Worm (Caenorhabditis elegans) whole organism, mixed stage, embryonic: ENCODE data around the gene F49H6.8.

Experiments
- M03D4.4 ChIP-seq: sonication (generic microtip); optimal IDR thresholded peaks from 2 replicates; lab custom pipeline; 2017; ENCODE audit warnings: mild to moderate bottlenecking, missing genetic modification characterization, missing compliant biosample characterization
- bed-3 ChIP-seq: fragments of 200-800 bp; sonication (Bioruptor generic); optimal IDR thresholded peaks from 3 replicates; lab custom pipeline; 2018; ENCODE audit warnings: mild to moderate bottlenecking, missing genetic modification characterization, moderate library complexity, missing compliant biosample characterization
- ceh-39 ChIP-seq: fragments of 150-350 bp; optimal IDR thresholded peaks from 2 replicates; lab custom pipeline; 2014; ENCODE audit warnings: missing biosample characterization, missing genetic modification characterization
- ceh-43 ChIP-seq: fragments of 200-800 bp; sonication (Bioruptor generic); optimal IDR thresholded peaks from 2 replicates; lab custom pipeline; 2018; ENCODE audit warnings: mild to moderate bottlenecking, missing genetic modification characterization, moderate library complexity, missing compliant biosample characterization
- ceh-83 ChIP-seq: fragments of 200-800 bp; sonication (Bioruptor generic); optimal IDR thresholded peaks from 2 replicates; lab custom pipeline; 2018; ENCODE audit warnings: mild to moderate bottlenecking, missing genetic modification characterization, missing compliant biosample characterization
- ces-1 ChIP-seq: fragments of 150-350 bp; optimal IDR thresholded peaks from 2 replicates; lab custom pipeline; 2014; ENCODE audit warnings: missing biosample characterization, missing genetic modification reagents, missing genetic modification characterization
- cnd-1 ChIP-seq: fragments of 200-800 bp; sonication (Bioruptor generic); optimal IDR thresholded peaks from 2 replicates; lab custom pipeline; 2018; ENCODE audit warnings: mild to moderate bottlenecking, missing genetic modification characterization, missing compliant biosample characterization
- drap-1 ChIP-seq: fragments of 200-800 bp; sonication (Bioruptor generic); optimal IDR thresholded peaks from 3 replicates; lab custom pipeline; 2018; ENCODE audit warnings: mild to moderate bottlenecking, missing genetic modification characterization, missing compliant biosample characterization
- elt-1 ChIP-seq: sonication (generic microtip); optimal IDR thresholded peaks from 2 replicates; lab custom pipeline; 2017; ENCODE audit warnings: missing genetic modification characterization, mild to moderate bottlenecking, missing compliant biosample characterization, antibody characterized with exemption, moderate library complexity, borderline replicate concordance; ENCODE audit not compliant: insufficient read depth
- elt-3 ChIP-seq: fragments of 150-350 bp; optimal IDR thresholded peaks from 2 replicates; lab custom pipeline; 2014; ENCODE audit warnings: missing biosample characterization, missing genetic modification characterization
- flh-1 ChIP-seq: fragments of 200-800 bp; sonication (Bioruptor generic); optimal IDR thresholded peaks from 2 replicates; lab custom pipeline; 2018; ENCODE audit warnings: mild to moderate bottlenecking, missing genetic modification characterization, moderate library complexity, missing compliant biosample characterization
- ham-2 ChIP-seq: fragments of 200-800 bp; sonication (Bioruptor generic); optimal IDR thresholded peaks from 2 replicates; lab custom pipeline; 2018; ENCODE audit warnings: mild to moderate bottlenecking, missing genetic modification characterization, missing compliant biosample characterization
- hlh-1 ChIP-seq: fragments of 150-350 bp; optimal IDR thresholded peaks from 2 replicates; lab custom pipeline; 2014; ENCODE audit warnings: missing biosample characterization, missing genetic modification reagents, missing genetic modification characterization
- lin-32 ChIP-seq: fragments of 200-800 bp; sonication (Bioruptor generic); optimal IDR thresholded peaks from 2 replicates; lab custom pipeline; 2018; ENCODE audit warnings: mild to moderate bottlenecking, missing genetic modification characterization, missing compliant biosample characterization
- lsy-2 ChIP-seq: fragments of 150-350 bp; optimal IDR thresholded peaks from 2 replicates; lab custom pipeline; 2014; ENCODE audit warnings: missing biosample characterization, missing genetic modification characterization
- mab-5 ChIP-seq: fragments of 150-350 bp; optimal IDR thresholded peaks from 2 replicates; lab custom pipeline; 2014; ENCODE audit warnings: missing biosample characterization, missing genetic modification characterization
- mls-2 ChIP-seq: sonication (generic microtip); optimal IDR thresholded peaks from 2 replicates; lab custom pipeline; 2016; ENCODE audit warnings: mild to moderate bottlenecking, missing genetic modification characterization, moderate library complexity, missing compliant biosample characterization
- nhr-12 ChIP-seq: fragments of 150-350 bp; optimal IDR thresholded peaks from 2 replicates; lab custom pipeline; 2014; ENCODE audit warnings: missing biosample characterization, missing genetic modification characterization
- nhr-2 ChIP-seq: fragments of 150-350 bp; optimal IDR thresholded peaks from 2 replicates; lab custom pipeline; 2014; ENCODE audit warnings: missing biosample characterization, missing genetic modification characterization
- nhr-237 ChIP-seq: fragments of 150-350 bp; optimal IDR thresholded peaks from 2 replicates; lab custom pipeline; 2014; ENCODE audit warnings: missing biosample characterization, missing genetic modification characterization
- nhr-28 ChIP-seq: fragments of 150-350 bp; optimal IDR thresholded peaks from 2 replicates; lab custom pipeline; 2014; ENCODE audit warnings: missing biosample characterization, missing genetic modification characterization
- pha-4 ChIP-seq: fragments of 150-350 bp; optimal IDR thresholded peaks from 2 replicates; lab custom pipeline; 2018; ENCODE audit warnings: missing biosample characterization, missing genetic modification reagents, missing genetic modification characterization
- sem-2 ChIP-seq: fragments of 200-800 bp; sonication (Bioruptor generic); optimal IDR thresholded peaks from 2 replicates; lab custom pipeline; 2018; ENCODE audit warnings: mild to moderate bottlenecking, missing genetic modification characterization, missing compliant biosample characterization
- snpc-4 ChIP-seq: fragments of 150-350 bp; optimal IDR thresholded peaks from 2 replicates; lab custom pipeline; 2014; ENCODE audit warnings: missing biosample characterization, missing genetic modification characterization
- tbx-8 ChIP-seq: fragments of 200-800 bp; sonication (Bioruptor generic); optimal IDR thresholded peaks from 2 replicates; lab custom pipeline; 2018; ENCODE audit warnings: mild to moderate bottlenecking, missing genetic modification characterization, moderate library complexity, missing compliant biosample characterization
- unc-120 ChIP-seq: sonication (generic microtip); optimal IDR thresholded peaks from 2 replicates; lab custom pipeline; 2017; ENCODE audit warnings: missing genetic modification characterization, missing compliant biosample characterization; ENCODE audit not compliant: poor library complexity, severe bottlenecking
- unc-62 ChIP-seq: fragments of 150-350 bp; optimal IDR thresholded peaks from 2 replicates; lab custom pipeline; 2014; ENCODE audit warnings: missing biosample characterization, missing genetic modification reagents, missing genetic modification characterization
- zip-8 ChIP-seq: fragments of 150-350 bp; optimal IDR thresholded peaks from 2 replicates; lab custom pipeline; 2014; ENCODE audit warnings: missing biosample characterization, missing genetic modification characterization

Gene F49H6.8

DNA sequence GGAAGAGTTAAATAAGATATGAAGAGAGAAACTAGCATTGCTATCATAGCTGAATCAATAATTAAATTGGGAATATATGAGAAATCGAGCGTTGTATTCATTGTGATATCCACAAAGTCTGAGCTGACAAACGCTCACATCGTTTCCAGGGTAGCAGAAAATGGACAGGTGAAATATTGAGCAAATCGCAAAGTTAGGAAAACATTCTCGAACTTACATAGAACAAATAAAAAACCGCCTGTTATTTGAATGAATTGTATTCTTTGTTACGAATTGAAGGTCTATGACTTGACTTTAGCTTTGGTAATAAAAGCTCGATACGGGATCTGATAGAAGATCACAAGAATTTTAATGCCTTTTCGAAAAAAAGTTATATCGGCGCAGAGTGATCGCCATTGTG, 13.4 kb upstream of the F49H6.8 start, which contains the start of gene srz-94:
Gene srz-94 (minus strand): TSS at position 101 of the 400 bp plus-strand sequence.
- TF ChIP-seq ces-1 (GFP tag; lab: Kevin White, UChicago) (no peak), nhr-28 (tag; lab: Kevin White, UChicago) (no peak), nhr-237 (tag; lab: Kevin White, UChicago) (no peak), unc-120 (no peak), bed-3 (GFP tag; lab: Kevin White, UChicago) (no peak), mls-2 (tag; lab: Kevin White, UChicago) (no peak), lin-32 (GFP tag; lab: Kevin White, UChicago) (no peak), elt-1 (tag; lab: Kevin White, UChicago) (no peak), nhr-12 (tag; lab: Kevin White, UChicago) (no peak), pha-4 (no peak), unc-62 (GFP tag; lab: Kevin White, UChicago) (no peak), snpc-4 (tag; lab: Kevin White, UChicago) (no peak), M03D4.4 (no peak), ceh-43 (GFP tag; lab: Kevin White, UChicago) (no peak), tbx-8 (GFP tag; lab: Kevin White, UChicago) (no peak), cnd-1 (tag; lab: Kevin White, UChicago) (no peak), zip-8 (no peak)

DNA sequence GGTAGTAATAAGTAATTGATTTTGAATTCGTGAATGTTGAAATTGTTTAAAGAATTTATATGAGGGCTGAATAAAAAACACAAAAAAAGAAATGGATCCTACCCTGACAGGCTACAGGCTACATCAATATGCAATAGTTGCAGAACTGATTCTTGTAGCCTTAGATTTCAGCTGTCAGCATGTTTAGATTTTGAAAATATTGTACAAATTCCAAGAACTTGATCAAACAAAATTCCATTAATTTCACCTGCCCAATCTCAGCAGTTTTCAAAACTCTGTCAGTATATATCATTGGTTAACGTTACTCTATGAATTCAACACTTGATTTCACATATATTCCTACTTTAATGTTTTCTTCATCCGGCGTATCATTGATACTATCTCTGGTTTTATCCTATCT, 8.0 kb upstream of the F49H6.8 start:
- TF ChIP-seq M03D4.4 (no peak), unc-120 (no peak), sem-2 (GFP tag; lab: Kevin White, UChicago) (no peak), lin-32 (GFP tag; lab: Kevin White, UChicago) (no peak)

DNA sequence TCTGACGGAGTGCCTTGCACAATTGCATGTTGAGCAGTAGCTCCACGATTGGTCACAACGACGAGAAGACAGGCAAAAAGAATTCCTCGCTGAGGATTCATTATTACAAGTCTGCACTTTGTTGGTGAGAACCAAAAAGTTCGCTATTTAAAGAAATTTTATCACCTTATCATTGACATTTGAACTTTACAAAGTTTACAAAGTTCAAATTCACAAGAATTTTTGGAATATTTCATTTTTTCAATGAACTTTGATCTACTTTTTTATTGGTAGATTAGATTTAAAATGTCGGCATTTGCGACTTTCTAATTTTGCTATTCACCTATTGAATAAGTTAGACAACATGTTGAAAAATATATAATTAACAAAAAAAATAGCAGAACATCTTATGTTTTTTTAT, 3.8 kb upstream of the F49H6.8 start, which contains the start of gene F49H6.15:
Gene F49H6.15 (minus strand): TSS at position 101 of the 400 bp plus-strand sequence.
- no peak for TF ChIP-seq tbx-8 (GFP tag; lab: Kevin White, UChicago)
- TF ChIP-seq ceh-39, result no peak

DNA sequence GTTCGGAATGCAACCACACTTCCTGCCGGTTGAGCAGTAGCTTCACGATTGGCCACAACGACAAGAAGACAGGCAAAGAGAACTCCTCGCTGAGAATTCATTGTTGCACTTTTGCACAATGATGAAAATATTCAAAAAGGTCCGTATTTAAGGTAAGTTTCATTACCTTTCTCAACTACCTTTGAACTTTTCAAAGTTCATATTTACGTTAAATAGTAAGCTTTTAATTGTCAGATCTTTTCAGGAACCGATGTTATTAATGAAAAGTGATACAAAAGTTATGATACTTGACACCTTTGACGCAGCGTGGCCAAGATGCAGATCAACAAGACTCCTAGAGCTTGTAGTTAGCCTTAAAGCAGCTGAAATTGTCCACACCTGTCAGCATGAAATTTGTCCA, 1.1 kb downstream of the F49H6.8 start, which contains the start of gene F49H6.12:
Gene F49H6.12 (minus strand): TSS at position 101 of the 400 bp plus-strand sequence.
- TF ChIP-seq mls-2 (tag; lab: Kevin White, UChicago) (no peak), M03D4.4 (no peak), elt-1 (tag; lab: Kevin White, UChicago) (no peak), ham-2 (GFP tag; lab: Kevin White, UChicago) (no peak), hlh-1 (no peak), ceh-43 (GFP tag; lab: Kevin White, UChicago) (no peak), elt-3 (no peak), lin-32 (GFP tag; lab: Kevin White, UChicago) (no peak), drap-1 (GFP tag; lab: Kevin White, UChicago) (no peak), unc-120 (no peak), mab-5 (no peak)

DNA sequence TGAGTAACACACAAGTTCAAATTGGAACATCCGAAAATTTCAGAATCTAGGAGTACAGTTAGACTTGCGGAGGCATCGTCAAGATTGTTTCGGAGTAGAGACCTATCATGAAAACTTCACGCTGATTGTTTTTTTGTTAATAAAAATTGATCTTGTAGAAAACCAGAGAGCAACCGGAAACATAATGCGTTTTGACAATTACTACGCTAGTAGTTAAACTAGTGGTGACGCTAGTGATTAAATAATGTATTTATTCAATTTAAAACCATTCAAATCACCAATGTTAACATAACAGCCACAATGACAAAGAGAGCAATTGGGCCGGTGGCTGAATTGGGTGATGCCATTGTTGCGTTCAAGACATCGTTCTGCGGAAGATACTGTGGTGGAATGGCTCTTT, 2.8 kb downstream of the F49H6.8 start, which contains the start of gene F49H6.17:
Gene F49H6.17 (plus strand): TSS at position 301 of the 400 bp plus-strand sequence.
- TF ChIP-seq M03D4.4, result no peak
- TF ChIP-seq lsy-2, result no peak
- TF ChIP-seq ceh-43 (GFP tag; lab: Kevin White, UChicago), result no peak
- no peak for TF ChIP-seq sem-2 (GFP tag; lab: Kevin White, UChicago)
- TF ChIP-seq bed-3 (GFP tag; lab: Kevin White, UChicago), result no peak
- TF ChIP-seq ceh-83, result no peak
- no peak for TF ChIP-seq flh-1
- no peak for TF ChIP-seq drap-1 (GFP tag; lab: Kevin White, UChicago)
- TF ChIP-seq hlh-1, result no peak
- no peak for TF ChIP-seq unc-120
- no peak for TF ChIP-seq mab-5

DNA sequence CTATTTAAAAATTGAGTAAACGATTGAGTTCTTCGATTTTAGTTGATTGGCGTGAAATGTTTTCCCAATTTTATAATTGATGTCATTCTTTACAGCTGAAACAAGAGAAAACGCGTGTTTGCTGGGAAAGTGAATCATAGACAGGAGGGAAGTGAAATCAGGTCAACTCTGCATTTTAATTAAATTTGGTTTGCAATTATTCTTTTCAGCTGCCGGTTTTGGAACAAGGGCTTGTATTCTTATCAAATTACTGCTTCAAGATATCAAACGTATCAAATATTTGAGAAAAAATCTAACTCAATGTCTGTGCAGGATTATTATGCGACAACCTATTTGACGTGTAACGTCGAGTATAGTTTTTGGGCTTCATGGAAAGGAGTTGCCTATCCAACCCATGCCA, 5.7 kb downstream of the F49H6.8 start, which contains the start of gene srh-97:
Gene srh-97 (plus strand): TSS at position 301 of the 400 bp plus-strand sequence.
- TF ChIP-seq elt-1 (tag; lab: Kevin White, UChicago), result no peak

DNA sequence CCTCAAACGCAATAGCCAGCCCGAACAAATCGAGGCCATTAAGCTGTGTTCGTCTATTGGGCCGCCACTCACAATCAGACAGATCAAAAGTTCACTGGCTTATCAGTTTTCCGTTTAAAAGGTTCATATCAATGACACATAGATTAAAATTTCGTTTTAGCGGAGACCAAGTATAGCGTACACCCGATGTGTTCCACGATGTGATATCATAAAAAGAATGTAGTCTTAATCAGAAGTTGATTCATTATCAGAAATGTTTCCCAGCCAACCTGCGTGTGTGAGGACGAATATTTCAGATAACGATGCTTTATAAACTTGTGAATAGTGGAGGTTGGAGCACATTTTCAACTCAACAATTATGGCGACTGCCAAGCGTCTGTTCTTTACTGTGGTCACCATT, 8.4 kb downstream of the F49H6.8 start, which contains the start of gene clc-13:
Gene clc-13 (plus strand): TSS at position 359 of the 400 bp plus-strand sequence.
- TF ChIP-seq ceh-39 (no peak), lsy-2 (no peak), nhr-237 (tag; lab: Kevin White, UChicago) (no peak), unc-62 (GFP tag; lab: Kevin White, UChicago) (no peak), nhr-12 (tag; lab: Kevin White, UChicago) (no peak), nhr-2 (no peak), ceh-43 (GFP tag; lab: Kevin White, UChicago) (no peak)
